Worm (Caenorhabditis elegans) whole organism, mixed stage, embryonic: Measurements from ENCODE around the gene C55B6.5.

Experiments used
- M03D4.4 ChIP-seq: sonication (generic microtip); optimal IDR thresholded peaks from 2 replicates; lab custom pipeline; 2017; ENCODE audit warnings: mild to moderate bottlenecking, missing genetic modification characterization, missing compliant biosample characterization
- bed-3 ChIP-seq: fragments of 200-800 bp; sonication (Bioruptor generic); optimal IDR thresholded peaks from 3 replicates; lab custom pipeline; 2018; ENCODE audit warnings: mild to moderate bottlenecking, missing genetic modification characterization, moderate library complexity, missing compliant biosample characterization
- blmp-1 ChIP-seq: fragments of 150-350 bp; optimal IDR thresholded peaks from 2 replicates; lab custom pipeline; 2014; ENCODE audit warnings: missing biosample characterization, missing genetic modification characterization
- ceh-43 ChIP-seq: fragments of 200-800 bp; sonication (Bioruptor generic); optimal IDR thresholded peaks from 2 replicates; lab custom pipeline; 2018; ENCODE audit warnings: mild to moderate bottlenecking, missing genetic modification characterization, moderate library complexity, missing compliant biosample characterization
- ces-1 ChIP-seq: fragments of 150-350 bp; optimal IDR thresholded peaks from 2 replicates; lab custom pipeline; 2014; ENCODE audit warnings: missing biosample characterization, missing genetic modification reagents, missing genetic modification characterization
- cnd-1 ChIP-seq: fragments of 200-800 bp; sonication (Bioruptor generic); optimal IDR thresholded peaks from 2 replicates; lab custom pipeline; 2018; ENCODE audit warnings: mild to moderate bottlenecking, missing genetic modification characterization, missing compliant biosample characterization
- drap-1 ChIP-seq: fragments of 200-800 bp; sonication (Bioruptor generic); optimal IDR thresholded peaks from 3 replicates; lab custom pipeline; 2018; ENCODE audit warnings: mild to moderate bottlenecking, missing genetic modification characterization, missing compliant biosample characterization
- elt-1 ChIP-seq: sonication (generic microtip); optimal IDR thresholded peaks from 2 replicates; lab custom pipeline; 2017; ENCODE audit warnings: missing genetic modification characterization, mild to moderate bottlenecking, missing compliant biosample characterization, antibody characterized with exemption, moderate library complexity, borderline replicate concordance; ENCODE audit not compliant: insufficient read depth
- elt-3 ChIP-seq: fragments of 150-350 bp; optimal IDR thresholded peaks from 2 replicates; lab custom pipeline; 2014; ENCODE audit warnings: missing biosample characterization, missing genetic modification characterization
- flh-1 ChIP-seq: fragments of 200-800 bp; sonication (Bioruptor generic); optimal IDR thresholded peaks from 2 replicates; lab custom pipeline; 2018; ENCODE audit warnings: mild to moderate bottlenecking, missing genetic modification characterization, moderate library complexity, missing compliant biosample characterization
- ham-2 ChIP-seq: fragments of 200-800 bp; sonication (Bioruptor generic); optimal IDR thresholded peaks from 2 replicates; lab custom pipeline; 2018; ENCODE audit warnings: mild to moderate bottlenecking, missing genetic modification characterization, missing compliant biosample characterization
- hlh-1 ChIP-seq: fragments of 150-350 bp; optimal IDR thresholded peaks from 2 replicates; lab custom pipeline; 2014; ENCODE audit warnings: missing biosample characterization, missing genetic modification reagents, missing genetic modification characterization
- lin-32 ChIP-seq: fragments of 200-800 bp; sonication (Bioruptor generic); optimal IDR thresholded peaks from 2 replicates; lab custom pipeline; 2018; ENCODE audit warnings: mild to moderate bottlenecking, missing genetic modification characterization, missing compliant biosample characterization
- lsy-2 ChIP-seq: fragments of 150-350 bp; optimal IDR thresholded peaks from 2 replicates; lab custom pipeline; 2014; ENCODE audit warnings: missing biosample characterization, missing genetic modification characterization
- mep-1 ChIP-seq: fragments of 150-350 bp; optimal IDR thresholded peaks from 2 replicates; lab custom pipeline; 2017; ENCODE audit warnings: missing biosample characterization, missing genetic modification reagents, missing genetic modification characterization, inconsistent platforms
- mls-2 ChIP-seq: sonication (generic microtip); optimal IDR thresholded peaks from 2 replicates; lab custom pipeline; 2016; ENCODE audit warnings: mild to moderate bottlenecking, missing genetic modification characterization, moderate library complexity, missing compliant biosample characterization
- nhr-12 ChIP-seq: fragments of 150-350 bp; optimal IDR thresholded peaks from 2 replicates; lab custom pipeline; 2014; ENCODE audit warnings: missing biosample characterization, missing genetic modification characterization
- nhr-2 ChIP-seq: fragments of 150-350 bp; optimal IDR thresholded peaks from 2 replicates; lab custom pipeline; 2014; ENCODE audit warnings: missing biosample characterization, missing genetic modification characterization
- nhr-237 ChIP-seq: fragments of 150-350 bp; optimal IDR thresholded peaks from 2 replicates; lab custom pipeline; 2014; ENCODE audit warnings: missing biosample characterization, missing genetic modification characterization
- nhr-76 ChIP-seq: sonication (generic microtip); optimal IDR thresholded peaks from 2 replicates; lab custom pipeline; 2017; ENCODE audit warnings: missing biosample characterization, missing genetic modification characterization
- pha-4 ChIP-seq: fragments of 150-350 bp; optimal IDR thresholded peaks from 2 replicates; lab custom pipeline; 2018; ENCODE audit warnings: missing biosample characterization, missing genetic modification reagents, missing genetic modification characterization
- snpc-4 ChIP-seq: fragments of 150-350 bp; optimal IDR thresholded peaks from 2 replicates; lab custom pipeline; 2014; ENCODE audit warnings: missing biosample characterization, missing genetic modification characterization
- sptf-1 ChIP-seq: sonication (generic microtip); optimal IDR thresholded peaks from 2 replicates; lab custom pipeline; 2017; ENCODE audit warnings: mild to moderate bottlenecking, missing genetic modification characterization, moderate library complexity, missing compliant biosample characterization
- tbx-8 ChIP-seq: fragments of 200-800 bp; sonication (Bioruptor generic); optimal IDR thresholded peaks from 2 replicates; lab custom pipeline; 2018; ENCODE audit warnings: mild to moderate bottlenecking, missing genetic modification characterization, moderate library complexity, missing compliant biosample characterization
- unc-120 ChIP-seq: sonication (generic microtip); optimal IDR thresholded peaks from 2 replicates; lab custom pipeline; 2017; ENCODE audit warnings: missing genetic modification characterization, missing compliant biosample characterization; ENCODE audit not compliant: poor library complexity, severe bottlenecking
- unc-39 ChIP-seq: fragments of 150-350 bp; optimal IDR thresholded peaks from 2 replicates; lab custom pipeline; 2014; ENCODE audit warnings: missing biosample characterization, missing genetic modification characterization
- unc-62 ChIP-seq: fragments of 150-350 bp; optimal IDR thresholded peaks from 2 replicates; lab custom pipeline; 2014; ENCODE audit warnings: missing biosample characterization, missing genetic modification reagents, missing genetic modification characterization
- zip-8 ChIP-seq: fragments of 150-350 bp; optimal IDR thresholded peaks from 2 replicates; lab custom pipeline; 2014; ENCODE audit warnings: missing biosample characterization, missing genetic modification characterization
- ztf-11 ChIP-seq: fragments of 150-350 bp; optimal IDR thresholded peaks from 2 replicates; lab custom pipeline; 2014; ENCODE audit warnings: missing biosample characterization, missing genetic modification characterization

Gene C55B6.5

ce11 chrX:7236717-7237116 lies 31.6 kb upstream of the C55B6.5 start:
- TF ChIP-seq lin-32 (GFP tag; lab: Kevin White, UChicago), result peak; percentile 24
- peak; percentile 90 for TF ChIP-seq cnd-1 (tag; lab: Kevin White, UChicago)
- peak; percentile 50 for TF ChIP-seq unc-62 (GFP tag; lab: Kevin White, UChicago)
- TF ChIP-seq blmp-1 (tag; lab: Kevin White, UChicago), result no peak
- TF ChIP-seq hlh-1 (tag; lab: Kevin White, UChicago), result peak; percentile 93
- no peak for TF ChIP-seq mep-1
- TF ChIP-seq unc-120, result peak; percentile 87

DNA sequence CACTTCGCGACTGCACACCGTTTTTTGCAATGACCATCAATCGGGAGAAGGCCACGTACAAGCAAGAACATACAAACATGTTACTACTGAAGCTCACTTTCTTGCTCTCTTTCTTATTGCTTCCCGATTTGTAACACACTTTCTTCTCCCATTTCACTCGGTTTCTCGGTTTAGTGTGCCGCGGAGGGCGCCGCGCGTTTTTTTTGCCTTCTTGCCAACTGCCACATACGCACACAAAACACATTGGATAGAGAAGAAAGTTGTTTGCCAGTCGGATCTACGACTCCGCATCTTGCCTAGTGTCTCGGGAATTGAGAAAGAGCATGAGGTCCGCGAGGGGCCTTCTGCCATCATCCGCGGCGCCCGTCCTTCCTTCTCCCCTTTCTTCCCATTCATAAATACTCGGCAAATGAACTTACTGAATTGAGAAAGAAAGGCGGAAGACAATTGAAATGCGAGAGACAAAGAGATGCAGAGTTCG lies 29.7 kb upstream of the C55B6.5 start:
- TF ChIP-seq nhr-237 (no peak), ham-2 (GFP tag; lab: Kevin White, UChicago) (no peak), unc-62 (GFP tag; lab: Kevin White, UChicago) (no peak), ztf-11 (tag; lab: Kevin White, UChicago) (no peak), elt-1 (tag; lab: Kevin White, UChicago) (no peak), tbx-8 (GFP tag; lab: Kevin White, UChicago) (no peak), flh-1 (no peak), mep-1 (peak; percentile 13), sptf-1 (tag; lab: Kevin White, UChicago) (no peak), drap-1 (GFP tag; lab: Kevin White, UChicago) (no peak), snpc-4 (no peak), unc-120 (peak; percentile 78), lsy-2 (tag; lab: Kevin White, UChicago) (no peak), ceh-43 (no peak), pha-4 (tag; lab: Kevin White, UChicago) (no peak), zip-8 (tag; lab: Kevin White, UChicago) (no peak), nhr-76 (tag; lab: Kevin White, UChicago) (no peak), mls-2 (tag; lab: Kevin White, UChicago) (no peak), cnd-1 (tag; lab: Kevin White, UChicago) (no peak), hlh-1 (tag; lab: Kevin White, UChicago) (peak; percentile 27), ces-1 (peak; percentile 81), nhr-2 (tag; lab: Kevin White, UChicago) (no peak), unc-39 (peak; percentile 45)

DNA sequence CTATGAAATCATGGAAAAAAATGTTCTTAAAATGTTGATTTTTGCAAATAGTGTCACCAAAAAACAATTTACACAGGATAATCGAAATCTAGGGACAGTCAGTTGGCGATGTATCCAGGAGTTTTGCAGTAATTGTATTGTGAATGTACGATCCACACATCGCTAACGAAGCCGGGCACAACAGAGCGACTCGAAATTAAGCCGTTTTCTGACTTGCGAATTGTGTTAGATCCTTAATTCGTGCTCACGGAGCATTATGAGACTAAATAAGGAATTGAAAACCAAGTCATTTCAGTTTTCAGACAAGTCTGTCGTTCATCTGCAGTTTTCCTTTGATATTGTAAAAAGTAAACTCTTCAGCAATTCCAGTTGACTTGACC lies 29.0 kb upstream of the C55B6.5 start:
- no peak for TF ChIP-seq sptf-1 (tag; lab: Kevin White, UChicago)
- no peak for TF ChIP-seq elt-1 (tag; lab: Kevin White, UChicago)
- TF ChIP-seq nhr-12 (tag; lab: Kevin White, UChicago), result no peak
- no peak for TF ChIP-seq lsy-2 (tag; lab: Kevin White, UChicago)
- no peak for TF ChIP-seq unc-62 (GFP tag; lab: Kevin White, UChicago)
- TF ChIP-seq M03D4.4, result no peak
- TF ChIP-seq cnd-1 (tag; lab: Kevin White, UChicago), result no peak
- TF ChIP-seq bed-3 (GFP tag; lab: Kevin White, UChicago), result no peak
- TF ChIP-seq hlh-1 (tag; lab: Kevin White, UChicago), result no peak
- TF ChIP-seq mls-2 (tag; lab: Kevin White, UChicago), result no peak
- TF ChIP-seq unc-120, result no peak
- TF ChIP-seq mep-1, result no peak
- no peak for TF ChIP-seq drap-1 (GFP tag; lab: Kevin White, UChicago)
- no peak for TF ChIP-seq pha-4 (tag; lab: Kevin White, UChicago)

- no peak for TF ChIP-seq flh-1
- TF ChIP-seq lsy-2 (tag; lab: Kevin White, UChicago), result no peak
- no peak for TF ChIP-seq bed-3 (GFP tag; lab: Kevin White, UChicago)
- peak; percentile 35 for TF ChIP-seq ces-1
- TF ChIP-seq pha-4 (tag; lab: Kevin White, UChicago), result no peak
- TF ChIP-seq drap-1 (GFP tag; lab: Kevin White, UChicago), result no peak
- TF ChIP-seq elt-3, result no peak
Measured at ce11 chrX:7233127-7234073, 28.3 kb upstream of the C55B6.5 start.
